Worm (Caenorhabditis elegans) whole organism, L3 larva: Measurements from ENCODE around the gene Y4C6B.1.

ENCODE experiments used
- R02D3.7 ChIP-seq: fragments of 150-350 bp; optimal IDR thresholded peaks from 2 replicates; lab custom pipeline; 2014; ENCODE audit warnings: missing biosample characterization, missing genetic modification characterization
- ZK546.5 ChIP-seq: sonication (generic microtip); optimal IDR thresholded peaks from 2 replicates; lab custom pipeline; 2017; ENCODE audit warnings: missing biosample characterization, missing genetic modification characterization
- aly-2 ChIP-seq: fragments of 150-350 bp; optimal IDR thresholded peaks from 2 replicates; lab custom pipeline; 2014; ENCODE audit warnings: missing biosample characterization, missing genetic modification characterization
- ama-1 ChIP-seq: fragments of 150-350 bp; optimal IDR thresholded peaks from 2 replicates; lab custom pipeline; 2018
- ceh-16 ChIP-seq: sonication (generic microtip); optimal IDR thresholded peaks from 2 replicates; lab custom pipeline; 2017; ENCODE audit warnings: missing biosample characterization, missing genetic modification characterization
- ceh-28 ChIP-seq: fragments of 150-350 bp; optimal IDR thresholded peaks from 2 replicates; lab custom pipeline; 2014; ENCODE audit warnings: missing biosample characterization, missing genetic modification reagents, missing genetic modification characterization
- ceh-82 ChIP-seq: fragments of 150-350 bp; optimal IDR thresholded peaks from 2 replicates; lab custom pipeline; 2014; ENCODE audit warnings: missing biosample characterization, missing genetic modification characterization
- ceh-9 ChIP-seq: sonication (generic microtip); optimal IDR thresholded peaks from 2 replicates; lab custom pipeline; 2018; ENCODE audit warnings: missing biosample characterization, missing genetic modification characterization
- daf-12 ChIP-seq: fragments of 150-350 bp; optimal IDR thresholded peaks from 2 replicates; lab custom pipeline; 2014; ENCODE audit warnings: missing biosample characterization, missing genetic modification reagents, missing genetic modification characterization
- egl-27 ChIP-seq: sonication (generic microtip); optimal IDR thresholded peaks from 4 replicates; lab custom pipeline; 2017; ENCODE audit warnings: missing biosample characterization, missing genetic modification reagents, missing genetic modification characterization
- egl-5 ChIP-seq: fragments of 150-350 bp; optimal IDR thresholded peaks from 2 replicates; lab custom pipeline; 2017; ENCODE audit warnings: missing biosample characterization, missing genetic modification reagents, missing genetic modification characterization, inconsistent platforms
- elt-1 ChIP-seq: fragments of 150-350 bp; optimal IDR thresholded peaks from 2 replicates; lab custom pipeline; 2014; ENCODE audit warnings: missing biosample characterization, missing genetic modification characterization
- elt-2 ChIP-seq: sonication (generic microtip); optimal IDR thresholded peaks from 2 replicates; lab custom pipeline; 2016; ENCODE audit warnings: missing genetic modification reagents, mild to moderate bottlenecking, missing genetic modification characterization, missing compliant biosample characterization
- elt-3 ChIP-seq, 3 experiments: fragments of 150-350 bp in 1 of 3; sonication (generic microtip) in 2 of 3; optimal IDR thresholded peaks; 2 replicates in 2 of 3; 4 replicates in 1 of 3; lab custom pipeline; 2014 to 2017; ENCODE audit warnings: missing biosample characterization in 3 of 3, missing genetic modification characterization in 3 of 3
- eor-1 ChIP-seq, 2 experiments: fragments of 150-350 bp; optimal IDR thresholded peaks; 2 replicates each; lab custom pipeline; 2014 to 2018; ENCODE audit warnings: missing biosample characterization in 2 of 2, missing genetic modification characterization in 2 of 2
- fkh-10 ChIP-seq: sonication (generic microtip); optimal IDR thresholded peaks from 2 replicates; lab custom pipeline; 2017; ENCODE audit warnings: missing biosample characterization, missing genetic modification reagents, missing genetic modification characterization
- fkh-2 ChIP-seq: fragments of 150-350 bp; optimal IDR thresholded peaks from 2 replicates; lab custom pipeline; 2014; ENCODE audit warnings: missing biosample characterization, missing genetic modification reagents, missing genetic modification characterization
- fos-1 ChIP-seq: fragments of 150-350 bp; optimal IDR thresholded peaks from 2 replicates; lab custom pipeline; 2014; ENCODE audit warnings: missing biosample characterization, missing genetic modification characterization
- hmg-11 ChIP-seq: sonication (generic microtip); optimal IDR thresholded peaks from 2 replicates; lab custom pipeline; 2016; ENCODE audit warnings: missing genetic modification characterization, missing compliant biosample characterization
- jun-1 ChIP-seq: fragments of 150-350 bp; optimal IDR thresholded peaks from 2 replicates; lab custom pipeline; 2014; ENCODE audit warnings: missing biosample characterization, missing genetic modification reagents, missing genetic modification characterization
- lin-15B ChIP-seq: fragments of 150-350 bp; optimal IDR thresholded peaks from 2 replicates; lab custom pipeline; 2014; ENCODE audit warnings: missing biosample characterization, missing genetic modification characterization
- lin-39 ChIP-seq: fragments of 150-350 bp; optimal IDR thresholded peaks from 2 replicates; lab custom pipeline; 2018; ENCODE audit warnings: missing biosample characterization, missing genetic modification reagents, missing genetic modification characterization
- lsy-12 ChIP-seq: sonication (generic microtip); optimal IDR thresholded peaks from 2 replicates; lab custom pipeline; 2016; ENCODE audit warnings: mild to moderate bottlenecking, missing genetic modification characterization, missing compliant biosample characterization
- mdl-1 ChIP-seq: fragments of 150-350 bp; optimal IDR thresholded peaks from 2 replicates; lab custom pipeline; 2014; ENCODE audit warnings: missing biosample characterization, missing genetic modification characterization
- mml-1 ChIP-seq: fragments of 150-350 bp; sonication (generic microtip); optimal IDR thresholded peaks from 3 replicates; lab custom pipeline; 2014; ENCODE audit warnings: missing biosample characterization, missing genetic modification characterization
- nfya-1 ChIP-seq: sonication (generic microtip); optimal IDR thresholded peaks from 2 replicates; lab custom pipeline; 2017; ENCODE audit warnings: missing genetic modification characterization, mild to moderate bottlenecking, missing compliant biosample characterization, antibody characterized with exemption, moderate library complexity; ENCODE audit not compliant: insufficient read depth
- nhr-11 ChIP-seq: fragments of 150-350 bp; optimal IDR thresholded peaks from 2 replicates; lab custom pipeline; 2014; ENCODE audit warnings: missing biosample characterization, missing genetic modification characterization
- nhr-12 ChIP-seq: fragments of 150-350 bp; optimal IDR thresholded peaks from 2 replicates; lab custom pipeline; 2014; ENCODE audit warnings: missing biosample characterization, missing genetic modification characterization
- nhr-23 ChIP-seq: fragments of 150-350 bp; optimal IDR thresholded peaks from 2 replicates; lab custom pipeline; 2014; ENCODE audit warnings: missing biosample characterization, missing genetic modification reagents, missing genetic modification characterization
- nhr-237 ChIP-seq: fragments of 150-350 bp; optimal IDR thresholded peaks from 2 replicates; lab custom pipeline; 2014; ENCODE audit warnings: missing biosample characterization, missing genetic modification characterization
- nhr-25 ChIP-seq: sonication (generic microtip); optimal IDR thresholded peaks from 2 replicates; lab custom pipeline; 2017; ENCODE audit warnings: missing biosample characterization, missing genetic modification characterization
- nhr-28 ChIP-seq: fragments of 150-350 bp; optimal IDR thresholded peaks from 2 replicates; lab custom pipeline; 2014; ENCODE audit warnings: missing biosample characterization, missing genetic modification characterization
- nhr-43 ChIP-seq: sonication (generic microtip); optimal IDR thresholded peaks from 2 replicates; lab custom pipeline; 2016; ENCODE audit warnings: mild to moderate bottlenecking, missing genetic modification characterization, missing compliant biosample characterization; ENCODE audit not compliant: poor library complexity, severe bottlenecking
- nhr-67 ChIP-seq: fragments of 150-350 bp; optimal IDR thresholded peaks from 2 replicates; lab custom pipeline; 2014; ENCODE audit warnings: missing biosample characterization, missing genetic modification characterization
- nhr-76 ChIP-seq: fragments of 150-350 bp; sonication (generic microtip); optimal IDR thresholded peaks from 5 replicates; lab custom pipeline; 2014; ENCODE audit warnings: missing biosample characterization, missing genetic modification characterization
- nhr-77 ChIP-seq: fragments of 150-350 bp; optimal IDR thresholded peaks from 2 replicates; lab custom pipeline; 2014; ENCODE audit warnings: missing biosample characterization, missing genetic modification characterization
- pha-4 ChIP-seq: fragments of 150-350 bp; optimal IDR thresholded peaks from 2 replicates; lab custom pipeline; 2014; ENCODE audit warnings: missing biosample characterization, missing genetic modification reagents, missing genetic modification characterization
- pqm-1 ChIP-seq: fragments of 150-350 bp; optimal IDR thresholded peaks from 2 replicates; lab custom pipeline; 2017; ENCODE audit warnings: missing biosample characterization, missing genetic modification characterization, inconsistent platforms
- sea-2 ChIP-seq: fragments of 150-350 bp; sonication (generic microtip); optimal IDR thresholded peaks from 4 replicates; lab custom pipeline; 2014; ENCODE audit warnings: missing biosample characterization, missing genetic modification reagents, missing genetic modification characterization
- skn-1 ChIP-seq: fragments of 150-350 bp; optimal IDR thresholded peaks from 2 replicates; lab custom pipeline; 2014; ENCODE audit warnings: missing biosample characterization, missing genetic modification characterization
- snpc-4 ChIP-seq: fragments of 150-350 bp; optimal IDR thresholded peaks from 2 replicates; lab custom pipeline; 2014; ENCODE audit warnings: missing biosample characterization, missing genetic modification characterization
- tbx-2 ChIP-seq: sonication (generic microtip); optimal IDR thresholded peaks from 2 replicates; lab custom pipeline; 2016; ENCODE audit warnings: mild to moderate bottlenecking, missing genetic modification characterization, missing compliant biosample characterization
- unc-39 ChIP-seq: sonication (generic microtip); optimal IDR thresholded peaks from 4 replicates; lab custom pipeline; 2017; ENCODE audit warnings: missing biosample characterization, missing genetic modification characterization
- unc-62 ChIP-seq: fragments of 150-350 bp; sonication (generic microtip); optimal IDR thresholded peaks from 4 replicates; lab custom pipeline; 2014; ENCODE audit warnings: missing biosample characterization, missing genetic modification reagents, missing genetic modification characterization
- zag-1 ChIP-seq: fragments of 150-350 bp; optimal IDR thresholded peaks from 2 replicates; lab custom pipeline; 2014; ENCODE audit warnings: missing biosample characterization, missing genetic modification characterization
- ztf-11 ChIP-seq: fragments of 150-350 bp; optimal IDR thresholded peaks from 2 replicates; lab custom pipeline; 2014; ENCODE audit warnings: missing biosample characterization, missing genetic modification characterization
- ztf-4 ChIP-seq: fragments of 150-350 bp; optimal IDR thresholded peaks from 2 replicates; lab custom pipeline; 2014; ENCODE audit warnings: missing biosample characterization, missing genetic modification characterization

Y4C6B.1 gene

ce11 chrIV:5334518-5334917, 19.8 kb upstream of the Y4C6B.1 start:
- TF ChIP-seq nhr-237 (tag; lab: Kevin White, UChicago): no peak
- TF ChIP-seq nhr-28 (tag; lab: Kevin White, UChicago): no peak
- TF ChIP-seq elt-1 (tag; lab: Kevin White, UChicago): no peak
- TF ChIP-seq lsy-12 (tag; lab: Kevin White, UChicago): peak; percentile 42
- no peak for TF ChIP-seq sea-2 (GFP tag; lab: Kevin White, UChicago)
- no peak for TF ChIP-seq egl-27
- peak; percentile 56 for TF ChIP-seq hmg-11 (tag; lab: Kevin White, UChicago)
- no peak for TF ChIP-seq nhr-11
- TF ChIP-seq lin-39: no peak
- TF ChIP-seq fkh-10 (GFP tag; lab: Kevin White, UChicago): no peak
- peak; percentile 34 for TF ChIP-seq nhr-25 (tag; lab: Kevin White, UChicago)
- no peak for TF ChIP-seq ama-1
- peak; percentile 40 for TF ChIP-seq lin-15B (tag; lab: Kevin White, UChicago)
- TF ChIP-seq zag-1 (tag; lab: Kevin White, UChicago): no peak
- no peak for TF ChIP-seq nhr-23 (tag; lab: Kevin White, UChicago)
- no peak for TF ChIP-seq eor-1 (tag; optimal IDR thresholded peaks at IDR 0.05; lab: Kevin White, UChicago)
- no peak for TF ChIP-seq elt-3 (tag; optimal IDR thresholded peaks at IDR 0.05; lab: Kevin White, UChicago)
- TF ChIP-seq pqm-1 (tag; lab: Kevin White, UChicago): peak; percentile 52
- no peak for TF ChIP-seq aly-2 (tag; lab: Kevin White, UChicago)
- TF ChIP-seq snpc-4 (tag; lab: Kevin White, UChicago): peak; percentile 9
- no peak for TF ChIP-seq nhr-76
- no peak for TF ChIP-seq tbx-2 (tag; lab: Kevin White, UChicago)
- no peak for TF ChIP-seq nhr-77 (tag; lab: Kevin White, UChicago)
- TF ChIP-seq nhr-12 (tag; lab: Kevin White, UChicago): no peak
- no peak for TF ChIP-seq ceh-9 (tag; lab: Kevin White, UChicago)
- TF ChIP-seq ceh-28 (tag; lab: Kevin White, UChicago): no peak
- no peak for TF ChIP-seq ZK546.5 (tag; lab: Kevin White, UChicago)
- TF ChIP-seq R02D3.7 (tag; lab: Kevin White, UChicago): no peak
- no peak for TF ChIP-seq ceh-16 (tag; lab: Kevin White, UChicago)
- TF ChIP-seq egl-5 (tag; lab: Kevin White, UChicago): peak; percentile 46
- no peak for TF ChIP-seq daf-12 (tag; lab: Kevin White, UChicago)
- TF ChIP-seq nfya-1 (tag; lab: Kevin White, UChicago): peak; percentile 63
- peak; percentile 63 for TF ChIP-seq pha-4 (tag; lab: Kevin White, UChicago)
- TF ChIP-seq skn-1 (tag; lab: Kevin White, UChicago): peak; percentile 39
- TF ChIP-seq unc-39 (tag; lab: Kevin White, UChicago): no peak
- no peak for TF ChIP-seq ztf-4 (tag; lab: Kevin White, UChicago)
- no peak for TF ChIP-seq ztf-11 (tag; lab: Kevin White, UChicago)
- peak; percentile 10 for TF ChIP-seq elt-2 (tag; lab: Kevin White, UChicago)
- TF ChIP-seq nhr-43 (tag; lab: Kevin White, UChicago): peak; percentile 57
- TF ChIP-seq fkh-2 (tag; lab: Kevin White, UChicago): no peak
- TF ChIP-seq nhr-67 (tag; lab: Kevin White, UChicago): no peak
- TF ChIP-seq mml-1: no peak
- TF ChIP-seq unc-62 (GFP tag; lab: Kevin White, UChicago): no peak
- no peak for TF ChIP-seq ceh-82 (tag; lab: Kevin White, UChicago)
- no peak for TF ChIP-seq mdl-1 (tag; lab: Kevin White, UChicago)
- peak; percentile 23 for TF ChIP-seq jun-1 (tag; lab: Kevin White, UChicago)
- TF ChIP-seq fos-1 (tag; lab: Kevin White, UChicago): no peak
- TF ChIP-seq, all 47 proteins: peak for 13
